Fruit fly (Drosophila melanogaster): ENCODE results near the gene CG15747.

CG15747 gene

dm6 chrX:13337454-13337853 is 664 bp upstream of the CG15747 start, which contains the start of gene RpS15Aa (continued):
- peak; percentile 70 for TF ChIP-seq CG13624 (GFP tag; optimal IDR thresholded peaks at IDR 0.05)
- TF ChIP-seq Scr (GFP tag; IDR thresholded peaks at IDR 0.05; ENCODE audit: partially characterized antibody), result peak; percentile 29
- TF ChIP-seq gro (GFP tag; optimal IDR thresholded peaks at IDR 0.05), result peak; percentile 14
- TF ChIP-seq CG4820 (GFP tag; optimal IDR thresholded peaks at IDR 0.05), result peak; percentile 47
- peak; percentile 38; the same call in 1 of the 2 replicates for TF ChIP-seq Lim3 (GFP tag; IDR thresholded peaks at IDR 0.05)
- no peak for TF ChIP-seq CG4854 (GFP tag; optimal IDR thresholded peaks at IDR 0.05)
- TF ChIP-seq ftz-f1 (GFP tag; optimal IDR thresholded peaks at IDR 0.05), result no peak
- peak; percentile 34 for TF ChIP-seq CG2120 (GFP tag; optimal IDR thresholded peaks at IDR 0.05)
- peak; percentile 74 for TF ChIP-seq Usf (GFP tag; optimal IDR thresholded peaks at IDR 0.05)
- peak; percentile 49 for TF ChIP-seq btn (GFP tag; optimal IDR thresholded peaks at IDR 0.05)
- TF ChIP-seq Oli (tag; optimal IDR thresholded peaks at IDR 0.05), result peak; percentile 14
- TF ChIP-seq CG15696 (tag; optimal IDR thresholded peaks at IDR 0.05), result no peak
- peak; percentile 48 for TF ChIP-seq CG8924 (tag; optimal IDR thresholded peaks at IDR 0.05)
- peak; percentile 39; the same call in 1 of the 2 replicates for TF ChIP-seq crol (GFP tag; IDR thresholded peaks at IDR 0.05)
- TF ChIP-seq stwl (tag; optimal IDR thresholded peaks at IDR 0.05), result peak; percentile 26
- peak; percentile 68 for TF ChIP-seq pfk (GFP tag; optimal IDR thresholded peaks at IDR 0.05)
- peak; percentile 84 for TF ChIP-seq B-H2 (GFP tag; optimal IDR thresholded peaks at IDR 0.05)
- peak; percentile 54 for TF ChIP-seq CG12769 (tag; optimal IDR thresholded peaks at IDR 0.05)
- peak; percentile 21 for TF ChIP-seq Sin3A (optimal IDR thresholded peaks at IDR 0.05)
- TF ChIP-seq HLHmδ (GFP tag; optimal IDR thresholded peaks at IDR 0.05), result peak; percentile 96
- peak; percentile 0 for TF ChIP-seq Bteb2 (GFP tag; optimal IDR thresholded peaks at IDR 0.05)
- TF ChIP-seq CG2199 (GFP tag; IDR thresholded peaks at IDR 0.05), result peak; percentile 89
- peak; percentile 49 for TF ChIP-seq CG18011 (GFP tag; optimal IDR thresholded peaks at IDR 0.05)
- TF ChIP-seq org-1 (GFP tag; optimal IDR thresholded peaks at IDR 0.05), result peak; percentile 60
- peak; percentile 40 for TF ChIP-seq CG13287 (GFP tag; IDR thresholded peaks at IDR 0.05; ENCODE audit: partially characterized antibody)
- TF ChIP-seq bigmax (GFP tag; optimal IDR thresholded peaks at IDR 0.05), result peak; percentile 38
- TF ChIP-seq CG3995 (GFP tag; optimal IDR thresholded peaks at IDR 0.05), result peak; percentile 68
- peak; percentile 73 for TF ChIP-seq mam (GFP tag; optimal IDR thresholded peaks at IDR 0.05)
- TF ChIP-seq rib (GFP tag; IDR thresholded peaks at IDR 0.05), result peak; percentile 84
- no peak for TF ChIP-seq CG15479 (GFP tag; optimal IDR thresholded peaks at IDR 0.05)
- peak; percentile 75 for TF ChIP-seq BEAF-32 (GFP tag; optimal IDR thresholded peaks at IDR 0.05)
- TF ChIP-seq CG4707 (GFP tag; optimal IDR thresholded peaks at IDR 0.05), result peak; percentile 66
- TF ChIP-seq CG31224 (GFP tag; IDR thresholded peaks at IDR 0.05), result peak; percentile 68
- peak; percentile 85 for TF ChIP-seq CG1603 (tag; optimal IDR thresholded peaks at IDR 0.05)
- TF ChIP-seq CG7839 (tag; optimal IDR thresholded peaks at IDR 0.05), result peak; percentile 60
- no peak for TF ChIP-seq dan (GFP tag; IDR thresholded peaks at IDR 0.05)
- peak; percentile 48; the same call in 1 of the 2 replicates for TF ChIP-seq CG10959 (GFP tag; IDR thresholded peaks at IDR 0.05)
- peak; percentile 83 for TF ChIP-seq sr (GFP tag; IDR thresholded peaks at IDR 0.05)
- peak; percentile 34 to 79 for TF ChIP-seq dpn (GFP tag; optimal IDR thresholded peaks at IDR 0.05)
- peak; percentile 78 for TF ChIP-seq CG6272 (GFP tag; IDR thresholded peaks at IDR 0.05)
- TF ChIP-seq CG2116 (GFP tag; optimal IDR thresholded peaks at IDR 0.05), result peak; percentile 62
- TF ChIP-seq onecut (GFP tag; IDR thresholded peaks at IDR 0.05), result peak; percentile 79
- TF ChIP-seq MESR4 (GFP tag; optimal IDR thresholded peaks at IDR 0.05), result peak; percentile 89
- TF ChIP-seq CG3163 (GFP tag; optimal IDR thresholded peaks at IDR 0.05), result peak; percentile 61
- TF ChIP-seq Neu2 (GFP tag; optimal IDR thresholded peaks at IDR 0.05; ENCODE audit: borderline replicate concordance), result peak; percentile 47
- TF ChIP-seq Ptx1 (GFP tag; IDR thresholded peaks at IDR 0.05), result peak; percentile 68
- peak; percentile 41; the same call in 1 of the 2 replicates for TF ChIP-seq CG32767 (GFP tag; IDR thresholded peaks at IDR 0.05)
- no peak for TF ChIP-seq Doc2 (GFP tag; IDR thresholded peaks at IDR 0.05)
- peak; percentile 15 for TF ChIP-seq CG8281 (tag; optimal IDR thresholded peaks at IDR 0.05)
- peak; percentile 69 for TF ChIP-seq Antp (GFP tag; optimal IDR thresholded peaks at IDR 0.05)
- TF ChIP-seq knrl (GFP tag; IDR thresholded peaks at IDR 0.05; ENCODE audit: partially characterized antibody), result peak; percentile 65
